Worm (Caenorhabditis elegans) whole organism, L3 larva: ENCODE measurements around the gene nlp-11.

Source experiments
- R02D3.7 ChIP-seq: fragments of 150-350 bp; optimal IDR thresholded peaks from 2 replicates; lab custom pipeline; 2014; ENCODE audit warnings: missing biosample characterization, missing genetic modification characterization
- ZK546.5 ChIP-seq: sonication (generic microtip); optimal IDR thresholded peaks from 2 replicates; lab custom pipeline; 2017; ENCODE audit warnings: missing biosample characterization, missing genetic modification characterization
- ama-1 ChIP-seq: fragments of 150-350 bp; optimal IDR thresholded peaks from 2 replicates; lab custom pipeline; 2018
- ceh-16 ChIP-seq: sonication (generic microtip); optimal IDR thresholded peaks from 2 replicates; lab custom pipeline; 2017; ENCODE audit warnings: missing biosample characterization, missing genetic modification characterization
- ceh-28 ChIP-seq: fragments of 150-350 bp; optimal IDR thresholded peaks from 2 replicates; lab custom pipeline; 2014; ENCODE audit warnings: missing biosample characterization, missing genetic modification reagents, missing genetic modification characterization
- ceh-82 ChIP-seq: fragments of 150-350 bp; optimal IDR thresholded peaks from 2 replicates; lab custom pipeline; 2014; ENCODE audit warnings: missing biosample characterization, missing genetic modification characterization
- ceh-9 ChIP-seq: sonication (generic microtip); optimal IDR thresholded peaks from 2 replicates; lab custom pipeline; 2018; ENCODE audit warnings: missing biosample characterization, missing genetic modification characterization
- daf-12 ChIP-seq: fragments of 150-350 bp; optimal IDR thresholded peaks from 2 replicates; lab custom pipeline; 2014; ENCODE audit warnings: missing biosample characterization, missing genetic modification reagents, missing genetic modification characterization
- egl-5 ChIP-seq: fragments of 150-350 bp; optimal IDR thresholded peaks from 2 replicates; lab custom pipeline; 2017; ENCODE audit warnings: missing biosample characterization, missing genetic modification reagents, missing genetic modification characterization, inconsistent platforms
- elt-1 ChIP-seq: fragments of 150-350 bp; optimal IDR thresholded peaks from 2 replicates; lab custom pipeline; 2014; ENCODE audit warnings: missing biosample characterization, missing genetic modification characterization
- elt-2 ChIP-seq: sonication (generic microtip); optimal IDR thresholded peaks from 2 replicates; lab custom pipeline; 2016; ENCODE audit warnings: missing genetic modification reagents, mild to moderate bottlenecking, missing genetic modification characterization, missing compliant biosample characterization
- elt-3 ChIP-seq, 3 experiments: fragments of 150-350 bp in 1 of 3; sonication (generic microtip) in 2 of 3; optimal IDR thresholded peaks; 2 replicates in 2 of 3; 4 replicates in 1 of 3; lab custom pipeline; 2014 to 2017; ENCODE audit warnings: missing biosample characterization in 3 of 3, missing genetic modification characterization in 3 of 3
- eor-1 ChIP-seq, 2 experiments: fragments of 150-350 bp; optimal IDR thresholded peaks; 2 replicates each; lab custom pipeline; 2014 to 2018; ENCODE audit warnings: missing biosample characterization in 2 of 2, missing genetic modification characterization in 2 of 2
- fkh-2 ChIP-seq: fragments of 150-350 bp; optimal IDR thresholded peaks from 2 replicates; lab custom pipeline; 2014; ENCODE audit warnings: missing biosample characterization, missing genetic modification reagents, missing genetic modification characterization
- hmg-11 ChIP-seq: sonication (generic microtip); optimal IDR thresholded peaks from 2 replicates; lab custom pipeline; 2016; ENCODE audit warnings: missing genetic modification characterization, missing compliant biosample characterization
- jun-1 ChIP-seq: fragments of 150-350 bp; optimal IDR thresholded peaks from 2 replicates; lab custom pipeline; 2014; ENCODE audit warnings: missing biosample characterization, missing genetic modification reagents, missing genetic modification characterization
- lin-15B ChIP-seq: fragments of 150-350 bp; optimal IDR thresholded peaks from 2 replicates; lab custom pipeline; 2014; ENCODE audit warnings: missing biosample characterization, missing genetic modification characterization
- lin-39 ChIP-seq: fragments of 150-350 bp; optimal IDR thresholded peaks from 2 replicates; lab custom pipeline; 2018; ENCODE audit warnings: missing biosample characterization, missing genetic modification reagents, missing genetic modification characterization
- lsy-12 ChIP-seq: sonication (generic microtip); optimal IDR thresholded peaks from 2 replicates; lab custom pipeline; 2016; ENCODE audit warnings: mild to moderate bottlenecking, missing genetic modification characterization, missing compliant biosample characterization
- mdl-1 ChIP-seq: fragments of 150-350 bp; optimal IDR thresholded peaks from 2 replicates; lab custom pipeline; 2014; ENCODE audit warnings: missing biosample characterization, missing genetic modification characterization
- mml-1 ChIP-seq: fragments of 150-350 bp; sonication (generic microtip); optimal IDR thresholded peaks from 3 replicates; lab custom pipeline; 2014; ENCODE audit warnings: missing biosample characterization, missing genetic modification characterization
- nfya-1 ChIP-seq: sonication (generic microtip); optimal IDR thresholded peaks from 2 replicates; lab custom pipeline; 2017; ENCODE audit warnings: missing genetic modification characterization, mild to moderate bottlenecking, missing compliant biosample characterization, antibody characterized with exemption, moderate library complexity; ENCODE audit not compliant: insufficient read depth
- nhr-11 ChIP-seq: fragments of 150-350 bp; optimal IDR thresholded peaks from 2 replicates; lab custom pipeline; 2014; ENCODE audit warnings: missing biosample characterization, missing genetic modification characterization
- nhr-23 ChIP-seq: fragments of 150-350 bp; optimal IDR thresholded peaks from 2 replicates; lab custom pipeline; 2014; ENCODE audit warnings: missing biosample characterization, missing genetic modification reagents, missing genetic modification characterization
- nhr-237 ChIP-seq: fragments of 150-350 bp; optimal IDR thresholded peaks from 2 replicates; lab custom pipeline; 2014; ENCODE audit warnings: missing biosample characterization, missing genetic modification characterization
- nhr-25 ChIP-seq: sonication (generic microtip); optimal IDR thresholded peaks from 2 replicates; lab custom pipeline; 2017; ENCODE audit warnings: missing biosample characterization, missing genetic modification characterization
- nhr-43 ChIP-seq: sonication (generic microtip); optimal IDR thresholded peaks from 2 replicates; lab custom pipeline; 2016; ENCODE audit warnings: mild to moderate bottlenecking, missing genetic modification characterization, missing compliant biosample characterization; ENCODE audit not compliant: poor library complexity, severe bottlenecking
- nhr-67 ChIP-seq: fragments of 150-350 bp; optimal IDR thresholded peaks from 2 replicates; lab custom pipeline; 2014; ENCODE audit warnings: missing biosample characterization, missing genetic modification characterization
- nhr-76 ChIP-seq: fragments of 150-350 bp; sonication (generic microtip); optimal IDR thresholded peaks from 5 replicates; lab custom pipeline; 2014; ENCODE audit warnings: missing biosample characterization, missing genetic modification characterization
- pha-4 ChIP-seq: fragments of 150-350 bp; optimal IDR thresholded peaks from 2 replicates; lab custom pipeline; 2014; ENCODE audit warnings: missing biosample characterization, missing genetic modification reagents, missing genetic modification characterization
- pqm-1 ChIP-seq: fragments of 150-350 bp; optimal IDR thresholded peaks from 2 replicates; lab custom pipeline; 2017; ENCODE audit warnings: missing biosample characterization, missing genetic modification characterization, inconsistent platforms
- skn-1 ChIP-seq: fragments of 150-350 bp; optimal IDR thresholded peaks from 2 replicates; lab custom pipeline; 2014; ENCODE audit warnings: missing biosample characterization, missing genetic modification characterization
- snpc-4 ChIP-seq: fragments of 150-350 bp; optimal IDR thresholded peaks from 2 replicates; lab custom pipeline; 2014; ENCODE audit warnings: missing biosample characterization, missing genetic modification characterization
- tbx-2 ChIP-seq: sonication (generic microtip); optimal IDR thresholded peaks from 2 replicates; lab custom pipeline; 2016; ENCODE audit warnings: mild to moderate bottlenecking, missing genetic modification characterization, missing compliant biosample characterization
- unc-39 ChIP-seq: sonication (generic microtip); optimal IDR thresholded peaks from 4 replicates; lab custom pipeline; 2017; ENCODE audit warnings: missing biosample characterization, missing genetic modification characterization
- unc-62 ChIP-seq: fragments of 150-350 bp; sonication (generic microtip); optimal IDR thresholded peaks from 4 replicates; lab custom pipeline; 2014; ENCODE audit warnings: missing biosample characterization, missing genetic modification reagents, missing genetic modification characterization
- zag-1 ChIP-seq: fragments of 150-350 bp; optimal IDR thresholded peaks from 2 replicates; lab custom pipeline; 2014; ENCODE audit warnings: missing biosample characterization, missing genetic modification characterization
- ztf-11 ChIP-seq: fragments of 150-350 bp; optimal IDR thresholded peaks from 2 replicates; lab custom pipeline; 2014; ENCODE audit warnings: missing biosample characterization, missing genetic modification characterization
- ztf-4 ChIP-seq: fragments of 150-350 bp; optimal IDR thresholded peaks from 2 replicates; lab custom pipeline; 2014; ENCODE audit warnings: missing biosample characterization, missing genetic modification characterization

Gene nlp-11

DNA sequence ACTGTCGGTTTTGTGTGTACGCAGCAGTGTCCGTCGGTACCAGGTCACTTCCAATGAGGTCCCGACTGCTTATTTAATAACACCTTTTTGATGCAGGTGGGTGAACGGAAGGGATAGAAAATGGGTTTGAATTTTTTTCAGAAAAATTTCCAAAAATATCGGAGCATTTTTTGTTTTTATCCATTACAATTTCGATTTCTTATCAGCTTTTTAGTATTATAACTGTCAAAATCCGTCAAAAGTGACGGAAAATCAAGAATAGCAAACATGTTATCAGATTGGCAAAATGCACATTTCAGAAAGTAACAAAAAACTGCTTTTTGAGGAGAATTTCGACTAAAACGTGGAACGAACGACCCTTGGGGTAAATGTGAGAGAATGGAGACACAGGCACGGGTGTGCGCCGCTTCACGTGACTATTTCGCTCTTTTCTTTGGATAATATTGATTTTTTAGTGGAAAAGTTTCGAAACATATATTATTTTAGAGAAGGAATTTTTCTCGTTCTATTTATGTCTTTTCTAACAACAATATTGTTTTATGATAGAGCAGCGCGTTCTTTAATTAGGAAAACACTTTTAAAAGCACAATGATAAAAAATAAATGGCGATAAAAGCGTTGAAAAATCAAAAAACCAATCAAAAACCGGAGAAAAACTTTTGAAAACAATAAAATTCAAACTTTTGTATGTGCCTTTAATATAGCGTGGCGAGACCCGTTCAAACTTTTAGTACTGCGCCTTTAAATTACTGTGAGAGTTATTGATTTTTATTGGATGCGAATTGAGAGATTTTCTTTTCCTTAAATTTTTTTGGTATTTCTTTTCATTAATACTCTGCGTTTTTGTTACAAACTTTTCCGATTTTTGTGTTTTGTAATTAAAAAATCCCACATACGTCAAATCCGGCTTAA lies 44.6 kb downstream of the nlp-11 start, which contains the start of gene sqv-8:
TSS of gene sqv-8 (plus strand) at position 51 of the 911 bp plus-strand sequence.
- TF ChIP-seq ceh-28 (tag; lab: Kevin White, UChicago) (peak; percentile 63), R02D3.7 (no peak), ceh-9 (tag; lab: Kevin White, UChicago) (no peak), hmg-11 (tag; lab: Kevin White, UChicago) (no peak), ztf-11 (no peak), nhr-67 (tag; lab: Kevin White, UChicago) (no peak), fkh-2 (tag; lab: Kevin White, UChicago) (no peak), elt-3 (tag; optimal IDR thresholded peaks at IDR 0.05; lab: Kevin White, UChicago) (no peak), nhr-237 (tag; lab: Kevin White, UChicago) (no peak), ceh-16 (tag; lab: Kevin White, UChicago) (no peak), lin-15B (tag; lab: Kevin White, UChicago) (no peak), skn-1 (tag; lab: Kevin White, UChicago) (no peak), jun-1 (tag; lab: Kevin White, UChicago) (no peak), eor-1 (tag; optimal IDR thresholded peaks at IDR 0.05; lab: Kevin White, UChicago) (no peak), nhr-76 (no peak), nhr-23 (tag; lab: Kevin White, UChicago) (no peak), egl-5 (no peak), ztf-4 (no peak), nfya-1 (tag; lab: Kevin White, UChicago) (peak; percentile 33), lsy-12 (tag; lab: Kevin White, UChicago) (no peak), unc-39 (tag; lab: Kevin White, UChicago) (no peak), ZK546.5 (tag; lab: Kevin White, UChicago) (no peak), ceh-82 (tag; lab: Kevin White, UChicago) (no peak), elt-2 (tag; lab: Kevin White, UChicago) (peak; percentile 73)

ce11 chrII:9646122-9646555 lies 45.6 kb downstream of the nlp-11 start:
- TF ChIP-seq mml-1 (tag; lab: Kevin White, UChicago): no peak
- TF ChIP-seq ceh-28 (tag; lab: Kevin White, UChicago): peak; percentile 85
- TF ChIP-seq snpc-4 (tag; lab: Kevin White, UChicago): peak; percentile 4
- TF ChIP-seq nhr-23 (tag; lab: Kevin White, UChicago): peak; percentile 76
- peak; percentile 88 for TF ChIP-seq nhr-25 (tag; lab: Kevin White, UChicago)
- TF ChIP-seq eor-1 (tag; optimal IDR thresholded peaks at IDR 0.05; lab: Kevin White, UChicago): no peak
- TF ChIP-seq nhr-11 (tag; lab: Kevin White, UChicago): peak; percentile 78
- TF ChIP-seq ceh-16 (tag; lab: Kevin White, UChicago): no peak
- TF ChIP-seq ama-1: peak; percentile 86
- TF ChIP-seq R02D3.7: peak; percentile 47
- peak; percentile 56 for TF ChIP-seq lsy-12 (tag; lab: Kevin White, UChicago)
- no peak for TF ChIP-seq ztf-4
- peak; percentile 11 for TF ChIP-seq lin-39 (tag; lab: Kevin White, UChicago)
- peak; percentile 88 for TF ChIP-seq nfya-1 (tag; lab: Kevin White, UChicago)
- no peak for TF ChIP-seq ztf-11
- TF ChIP-seq hmg-11 (tag; lab: Kevin White, UChicago): peak; percentile 86
- TF ChIP-seq zag-1 (tag; lab: Kevin White, UChicago): no peak
- no peak for TF ChIP-seq elt-3 (tag; optimal IDR thresholded peaks at IDR 0.05; lab: Kevin White, UChicago)
- TF ChIP-seq nhr-43 (tag; lab: Kevin White, UChicago): peak; percentile 41
- TF ChIP-seq jun-1 (tag; lab: Kevin White, UChicago): peak; percentile 43
- TF ChIP-seq lin-15B (tag; lab: Kevin White, UChicago): peak; percentile 52
- TF ChIP-seq tbx-2: peak; percentile 30
- no peak for TF ChIP-seq skn-1 (tag; lab: Kevin White, UChicago)
- TF ChIP-seq egl-5: peak; percentile 92
- peak; percentile 77 for TF ChIP-seq pha-4 (tag; lab: Kevin White, UChicago)
- TF ChIP-seq unc-62 (GFP tag; lab: Kevin White, UChicago): peak; percentile 64
- peak; percentile 60 for TF ChIP-seq elt-2 (tag; lab: Kevin White, UChicago)
- no peak for TF ChIP-seq daf-12
- peak; percentile 13 for TF ChIP-seq pqm-1 (tag; lab: Kevin White, UChicago)
- peak; percentile 66 for TF ChIP-seq mdl-1 (tag; lab: Kevin White, UChicago)
- TF ChIP-seq elt-1 (tag; lab: Kevin White, UChicago): peak; percentile 73
